Worm (Caenorhabditis elegans): ENCODE data around the gene srx-38.

DNA sequence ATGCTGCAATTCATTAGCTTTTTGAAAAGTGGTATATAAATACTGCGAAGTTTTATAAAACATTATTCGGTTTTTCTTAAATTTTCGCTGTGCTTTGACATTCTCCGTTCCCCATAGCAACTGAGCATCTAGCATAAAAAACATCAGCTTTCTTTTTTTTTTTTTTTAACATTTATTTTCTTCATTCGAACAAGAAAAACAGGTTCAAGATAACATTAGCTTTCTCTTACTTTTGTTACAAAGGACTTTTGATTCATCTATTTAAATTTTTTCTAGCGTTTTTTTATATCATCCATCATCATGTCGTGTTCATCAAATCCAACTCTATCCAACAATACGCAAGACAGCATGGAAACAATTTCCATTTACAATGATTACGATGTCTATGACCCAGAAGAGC is 17.5 kb downstream of the srx-38 start, which contains the start of gene F14F9.3:
- TF ChIP-seq hlh-15 (tag; optimal IDR thresholded peaks at IDR 0.05) (no peak), ceh-9 (tag; optimal IDR thresholded peaks at IDR 0.05) (no peak), pha-2 (tag; optimal IDR thresholded peaks at IDR 0.05) (no peak), elt-2 (tag; optimal IDR thresholded peaks at IDR 0.05) (no peak), mec-3 (tag; optimal IDR thresholded peaks at IDR 0.05; ENCODE audit: borderline replicate concordance) (no peak), pqm-1 (tag; optimal IDR thresholded peaks at IDR 0.05) (no peak), unc-55 (GFP tag; optimal IDR thresholded peaks at IDR 0.05) (no peak), C38D4.7 (GFP tag; optimal IDR thresholded peaks at IDR 0.05) (no peak), ets-4 (tag; optimal IDR thresholded peaks at IDR 0.05) (no peak)
